Fruit fly (Drosophila melanogaster) whole organism, wandering third instar larva: ENCODE measurements around the gene nac.
A peak's percentile ranks its signal among the peaks of the same experiment; 100 is the strongest.

Experiments
- Abd-B ChIP-seq: fragments of >200 bp; optimal IDR thresholded peaks from 2 replicates; lab custom pipeline; 2017; ENCODE audit warnings: missing biosample characterization, missing genetic modification characterization
- CG32264 ChIP-seq: fragments of 200-800 bp; sonication (Bioruptor generic); optimal IDR thresholded peaks from 2 replicates; lab custom pipeline; 2016; ENCODE audit warnings: missing biosample characterization, missing genetic modification characterization
- CG9705 ChIP-seq: fragments of 200-800 bp; sonication (Bioruptor generic); optimal IDR thresholded peaks from 2 replicates; lab custom pipeline; 2018; ENCODE audit warnings: missing biosample characterization, mild to moderate bottlenecking, missing genetic modification characterization
- CrebA ChIP-seq: fragments of 200-800 bp; sonication (Bioruptor generic); optimal IDR thresholded peaks from 2 replicates; lab custom pipeline; 2016; ENCODE audit warnings: missing biosample characterization, mild to moderate bottlenecking, missing genetic modification characterization, borderline replicate concordance
- Dfd ChIP-seq: fragments of >200 bp; optimal IDR thresholded peaks from 2 replicates; lab custom pipeline; 2017; ENCODE audit warnings: missing biosample characterization, missing genetic modification characterization
- Dif ChIP-seq: fragments of 200-275, 200-300 bp; sonication (Bioruptor generic); optimal IDR thresholded peaks from 2 replicates; lab custom pipeline; 2018; ENCODE audit warnings: missing biosample characterization, missing genetic modification characterization; ENCODE audit not compliant: partially characterized antibody
- GATAd ChIP-seq: sonication (Bioruptor generic); optimal IDR thresholded peaks from 2 replicates; lab custom pipeline; 2016; ENCODE audit warnings: missing biosample characterization, missing genetic modification characterization
- Hnf4 ChIP-seq: fragments of 200-800 bp; sonication (Bioruptor generic); optimal IDR thresholded peaks from 2 replicates; lab custom pipeline; 2016; ENCODE audit warnings: missing biosample characterization, mild to moderate bottlenecking, missing genetic modification characterization
- Hr78 ChIP-seq: fragments of >200 bp; optimal IDR thresholded peaks from 2 replicates; lab custom pipeline; 2017; ENCODE audit warnings: missing biosample characterization, missing genetic modification characterization
- Hr83 ChIP-seq: fragments of 200-300 bp; sonication (Bioruptor generic); optimal IDR thresholded peaks from 2 replicates; lab custom pipeline; 2016; ENCODE audit warnings: missing biosample characterization, mild to moderate bottlenecking, missing genetic modification characterization, moderate library complexity; ENCODE audit not compliant: poor library complexity, severe bottlenecking
- Jra ChIP-seq: sonication (Bioruptor generic); optimal IDR thresholded peaks from 2 replicates; lab custom pipeline; 2016; ENCODE audit warnings: missing biosample characterization, missing genetic modification characterization
- Mio ChIP-seq: sonication (Bioruptor generic); optimal IDR thresholded peaks from 2 replicates; lab custom pipeline; 2016; ENCODE audit warnings: missing biosample characterization, missing genetic modification characterization
- Myc ChIP-seq: fragments of >200 bp; optimal IDR thresholded peaks from 2 replicates; lab custom pipeline; 2017
- N ChIP-seq: fragments of >200 bp; optimal IDR thresholded peaks from 2 replicates; lab custom pipeline; 2018; ENCODE audit warnings: missing biosample characterization, missing external identifiers, missing genetic modification characterization
- Rel ChIP-seq, 2 experiments: fragments of 200-800 bp; sonication (Bioruptor generic) in 1 of 2; optimal IDR thresholded peaks; 2 replicates in 1 of 2; 3 replicates in 1 of 2; lab custom pipeline; 2016 to 2019; ENCODE audit warnings: mild to moderate bottlenecking in 2 of 2, missing biosample characterization in 2 of 2, missing genetic modification characterization in 2 of 2, moderate library complexity in 1 of 2
- Sp1 ChIP-seq: fragments of 200-800 bp; sonication (Bioruptor generic); optimal IDR thresholded peaks from 3 replicates; lab custom pipeline; 2019; ENCODE audit warnings: missing biosample characterization, mild to moderate bottlenecking, missing genetic modification characterization, moderate library complexity
- Vsx2 ChIP-seq: fragments of 200-300, 225-300 bp; sonication (Bioruptor generic); optimal IDR thresholded peaks from 2 replicates; lab custom pipeline; 2018; ENCODE audit warnings: missing biosample characterization, missing genetic modification characterization; ENCODE audit not compliant: partially characterized antibody
- dl ChIP-seq, 2 experiments: fragments of 175-275, 200-275 bp in 1 of 2; fragments of 200-275 bp in 1 of 2; sonication (Bioruptor generic); optimal IDR thresholded peaks; lab custom pipeline; 2018; ENCODE audit warnings: mild to moderate bottlenecking in 2 of 2, missing biosample characterization in 2 of 2, missing genetic modification characterization in 2 of 2, moderate library complexity in 2 of 2; ENCODE audit not compliant: partially characterized antibody in 2 of 2, insufficient read depth in 1 of 2
- dmrt93B ChIP-seq: fragments of 200-800 bp; sonication (Bioruptor generic); optimal IDR thresholded peaks from 2 replicates; lab custom pipeline; 2018; ENCODE audit warnings: missing biosample characterization, mild to moderate bottlenecking, missing genetic modification characterization
- ey ChIP-seq: fragments of 200-800 bp; sonication (Bioruptor generic); optimal IDR thresholded peaks from 2 replicates; lab custom pipeline; 2016; ENCODE audit warnings: missing biosample characterization, missing genetic modification characterization
- foxo ChIP-seq, 2 experiments: fragments of 200-800 bp; sonication (Bioruptor generic); optimal IDR thresholded peaks; 2 replicates in 1 of 2; 3 replicates in 1 of 2; lab custom pipeline; 2016 to 2017; ENCODE audit warnings: missing biosample characterization in 2 of 2, missing genetic modification characterization in 2 of 2
- fru ChIP-seq: fragments of 200-800 bp; sonication (Bioruptor generic); optimal IDR thresholded peaks from 3 replicates; lab custom pipeline; 2016; ENCODE audit warnings: missing biosample characterization, mild to moderate bottlenecking, missing genetic modification characterization
- h ChIP-seq: fragments of 200-800 bp; sonication (Bioruptor generic); optimal IDR thresholded peaks from 3 replicates; lab custom pipeline; 2016; ENCODE audit warnings: missing biosample characterization, mild to moderate bottlenecking, missing genetic modification characterization
- pan ChIP-seq: fragments of >200 bp; optimal IDR thresholded peaks from 2 replicates; lab custom pipeline; 2017
- rgr ChIP-seq: fragments of 200-800 bp; sonication (Bioruptor generic); optimal IDR thresholded peaks from 3 replicates; lab custom pipeline; 2016; ENCODE audit warnings: missing biosample characterization, mild to moderate bottlenecking, missing genetic modification characterization
- sage ChIP-seq: fragments of 200-800 bp; sonication (Bioruptor generic); optimal IDR thresholded peaks from 2 replicates; lab custom pipeline; 2016; ENCODE audit warnings: missing biosample characterization, mild to moderate bottlenecking, missing genetic modification characterization
- woc ChIP-seq: sonication (Bioruptor generic); optimal IDR thresholded peaks from 2 replicates; lab custom pipeline; 2016; ENCODE audit warnings: missing biosample characterization, mild to moderate bottlenecking, missing genetic modification characterization

nac gene

dm6 chr3R:8321447-8321846 lies 17.6 kb upstream of the nac start, which contains the start of gene Or85a:
Gene Or85a, plus strand, starts transcription at chr3R:8321747.
- TF ChIP-seq dmrt93B (GFP tag; lab: Kevin White, UChicago) (no peak), Dfd (no peak), GATAd (no peak), CG32264 (no peak), sage (GFP tag; lab: Kevin White, UChicago) (no peak), Hr78 (no peak), CG9705 (GFP tag; lab: Kevin White, UChicago) (no peak), Myc (no peak)

DNA sequence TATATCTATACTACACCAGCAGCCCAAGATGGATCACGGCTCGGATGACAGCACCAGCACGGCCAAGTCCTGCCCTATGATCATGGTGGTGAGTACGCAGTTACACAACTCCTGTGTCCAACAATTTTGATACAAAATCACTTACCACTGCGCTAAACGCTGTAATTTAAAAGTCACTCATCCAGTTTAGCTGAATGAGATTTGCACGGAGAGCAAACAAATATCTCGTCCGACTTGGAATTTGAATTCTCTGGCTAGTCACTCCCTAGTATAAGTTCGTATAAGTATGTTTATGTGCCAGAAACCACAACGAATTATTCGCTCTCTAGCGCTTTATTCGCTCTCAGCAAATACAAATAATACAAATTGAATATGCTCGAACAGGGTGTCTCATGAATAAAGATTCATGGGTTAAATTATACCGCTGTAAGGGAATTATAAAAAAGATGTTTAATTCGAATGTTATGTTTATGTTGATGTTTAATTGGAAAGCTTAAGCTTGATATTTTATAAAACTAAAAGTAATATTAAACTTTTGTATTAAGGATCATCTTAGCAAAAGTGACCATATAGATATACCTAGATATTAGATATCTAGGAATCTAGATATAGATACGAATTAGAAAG lies 14.0 kb upstream of the nac start:
- TF ChIP-seq foxo (GFP tag; optimal IDR thresholded peaks at IDR 0.05; lab: Kevin White, UChicago) (peak in 1 of 2 experiments; percentile 5), ey (GFP tag; lab: Kevin White, UChicago) (no peak), fru (no peak), Sp1 (no peak), Rel (GFP tag; optimal IDR thresholded peaks at IDR 0.05; lab: Kevin White, UChicago) (no peak), Rel (tag; optimal IDR thresholded peaks at IDR 0.05; lab: Kevin White, UChicago) (peak; percentile 57)

DNA sequence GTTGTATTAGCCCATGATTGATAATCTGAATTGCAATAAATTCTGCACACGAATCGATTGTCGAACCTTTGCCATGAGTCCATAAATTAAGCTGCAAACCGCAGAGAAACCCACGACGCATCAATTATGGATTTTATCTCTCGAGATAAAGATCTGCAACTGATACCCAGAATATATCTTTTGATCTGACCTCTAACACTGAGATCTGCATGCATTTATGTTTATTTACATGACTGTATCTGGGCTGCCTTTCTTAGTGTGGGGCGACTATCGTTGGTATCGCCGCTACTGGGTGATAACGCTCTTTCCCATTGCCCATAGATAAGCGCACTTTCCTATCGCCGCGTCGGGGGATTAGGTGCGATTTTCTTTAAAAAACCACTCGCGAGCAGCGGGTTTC lies 13.4 kb upstream of the nac start, which contains the start of gene Ctr1B:
Gene Ctr1B (plus strand): TSS at position 398 of the 400 bp plus-strand sequence.
- TF ChIP-seq Vsx2 (GFP tag; lab: Kevin White, UChicago), result peak; percentile 47
- no peak for TF ChIP-seq Sp1
- TF ChIP-seq dl (GFP tag; optimal IDR thresholded peaks at IDR 0.05; lab: Kevin White, UChicago; ENCODE audit: insufficient read depth in 1 of 2, partially characterized antibody in 2 of 2), result peak in 1 of 2 experiments; percentile 9
- TF ChIP-seq Abd-B (GFP tag; lab: Kevin White, UChicago), result no peak
- peak; percentile 13 for TF ChIP-seq Dif (GFP tag; lab: Kevin White, UChicago)

DNA sequence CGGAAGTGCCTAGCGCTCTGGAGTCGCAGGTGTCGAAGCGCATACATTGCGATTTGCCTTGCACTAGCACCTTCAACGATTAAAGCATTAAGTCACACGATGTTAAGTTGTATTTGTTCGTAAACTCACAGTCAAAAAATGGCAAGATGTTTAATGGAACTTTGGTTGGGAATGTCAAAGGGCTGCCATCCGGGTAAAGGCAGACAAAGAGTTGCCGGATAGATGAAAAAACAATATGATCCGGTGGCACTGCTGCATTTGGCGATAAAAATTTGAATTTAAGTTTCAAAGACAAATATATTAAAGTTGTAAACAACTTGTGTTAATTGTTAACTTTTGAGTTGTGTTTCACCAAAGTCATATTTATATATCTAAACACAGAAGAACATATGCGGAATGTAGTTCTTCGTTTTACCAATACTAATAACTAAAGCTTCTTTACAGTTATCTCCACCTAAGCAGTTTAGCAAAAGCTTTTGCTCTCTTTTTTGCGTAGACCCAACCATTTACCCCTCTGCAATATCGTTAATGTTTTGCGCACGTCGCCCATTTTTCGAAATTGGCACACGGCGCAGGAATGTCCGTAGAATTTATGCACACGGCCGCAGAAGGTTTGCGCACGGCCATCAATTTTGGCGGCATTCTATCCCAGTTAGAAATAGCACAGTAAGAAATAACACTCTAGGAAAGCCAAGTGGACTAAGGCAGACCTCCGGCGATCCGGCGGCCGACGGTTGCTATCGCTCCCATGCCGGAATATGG lies 12.7 kb upstream of the nac start, which contains the start of gene Coq2:
Gene Coq2 (minus strand): TSS at position 200 of the 762 bp plus-strand sequence.
- TF ChIP-seq Dif (GFP tag; lab: Kevin White, UChicago), result peak; percentile 100
- peak; percentile 28 for TF ChIP-seq Myc
- peak; percentile 100 for TF ChIP-seq Vsx2 (GFP tag; lab: Kevin White, UChicago)
- TF ChIP-seq Hr83, result no peak
- peak; percentile 100 for TF ChIP-seq dl (GFP tag; optimal IDR thresholded peaks at IDR 0.05; lab: Kevin White, UChicago; ENCODE audit: insufficient read depth in 1 of 2, partially characterized antibody in 2 of 2)
- TF ChIP-seq GATAd, result no peak
- no peak for TF ChIP-seq foxo (GFP tag; optimal IDR thresholded peaks at IDR 0.05; lab: Kevin White, UChicago)

- TF ChIP-seq dl (GFP tag; optimal IDR thresholded peaks at IDR 0.05; lab: Kevin White, UChicago; ENCODE audit: insufficient read depth in 1 of 2, partially characterized antibody in 2 of 2) (no peak), CG9705 (GFP tag; lab: Kevin White, UChicago) (no peak), Myc (no peak), rgr (no peak), pan (lab: Kevin White, UChicago) (no peak), woc (GFP tag; lab: Kevin White, UChicago) (no peak), CrebA (GFP tag; lab: Kevin White, UChicago) (no peak), Hnf4 (GFP tag; lab: Kevin White, UChicago) (no peak), Jra (GFP tag; lab: Kevin White, UChicago) (no peak), N (GFP tag; lab: Kevin White, UChicago) (no peak), dmrt93B (GFP tag; lab: Kevin White, UChicago) (no peak), h (no peak)
- TF ChIP-seq, all 38 proteins: peak for 0
Measured at dm6 chr3R:8313038-8313437, 9.2 kb upstream of the nac start, which contains the start of gene CG7483. Gene CG7483, plus strand, starts transcription at chr3R:8313208.

- no peak for TF ChIP-seq Hnf4 (GFP tag; lab: Kevin White, UChicago)
- no peak for TF ChIP-seq Abd-B (GFP tag; lab: Kevin White, UChicago)
- TF ChIP-seq Mio, result no peak
Measured at dm6 chr3R:8312037-8312436, 8.2 kb upstream of the nac start, which contains the start of the genes CG11694 and CG11698. Gene CG11694, minus strand, starts transcription at chr3R:8312137. Gene CG11698, plus strand, starts transcription at chr3R:8312188.
